Fruit fly (Drosophila melanogaster) whole organism, embryonic: ENCODE measurements around the gene aph-1.

Source experiments
- Antp ChIP-seq: fragments of 200-800 bp; sonication (Bioruptor generic); optimal IDR thresholded peaks from 3 replicates; lab custom pipeline; 2016; ENCODE audit warnings: missing biosample characterization, missing genetic modification characterization
- Blimp-1 ChIP-seq: fragments of 200-800 bp; sonication (Bioruptor generic); optimal IDR thresholded peaks from 3 replicates; lab custom pipeline; 2018; ENCODE audit warnings: missing biosample characterization, missing genetic modification characterization, mild to moderate bottlenecking, moderate library complexity, missing genetic modification reagents
- CG10366 ChIP-seq: fragments of 200-800 bp; sonication (Bioruptor generic); IDR thresholded peaks from 2 replicates; pipeline ENCODE4 v1.3.6; 2022; ENCODE audit warnings: missing biosample characterization, missing genetic modification characterization
- CG10959 ChIP-seq: fragments of 200-800 bp; sonication (Bioruptor generic); IDR thresholded peaks from 2 replicates; pipeline ENCODE4 v1.3.6; 2022; ENCODE audit warnings: missing biosample characterization, missing genetic modification characterization
- CG11695 ChIP-seq: fragments of 200-800 bp; sonication (Bioruptor generic); IDR thresholded peaks from 3 replicates; pipeline ENCODE4 v1.3.6; 2022; ENCODE audit warnings: missing biosample characterization, missing genetic modification characterization
- CG13123 ChIP-seq: fragments of 200-800 bp; sonication (Bioruptor generic); optimal IDR thresholded peaks from 2 replicates; lab custom pipeline; 2016; ENCODE audit warnings: missing biosample characterization, missing genetic modification characterization
- CG13775 ChIP-seq: fragments of 200-800 bp; sonication (Bioruptor generic); optimal IDR thresholded peaks from 3 replicates; lab custom pipeline; 2017; ENCODE audit warnings: missing biosample characterization, mild to moderate bottlenecking, missing genetic modification characterization
- CG16815 ChIP-seq: fragments of 200-800 bp; sonication (Bioruptor generic); optimal IDR thresholded peaks from 3 replicates; lab custom pipeline; 2017; ENCODE audit warnings: missing biosample characterization, mild to moderate bottlenecking, missing genetic modification characterization
- CG16863 ChIP-seq: fragments of 200-800 bp; sonication (Bioruptor generic); optimal IDR thresholded peaks from 3 replicates; lab custom pipeline; 2016; ENCODE audit warnings: missing biosample characterization, missing genetic modification characterization
- CG18262 ChIP-seq: fragments of 200-800 bp; optimal IDR thresholded peaks from 3 replicates; lab custom pipeline; 2019; ENCODE audit warnings: missing biosample characterization, mild to moderate bottlenecking, missing genetic modification characterization, moderate library complexity
- CG3407 ChIP-seq: fragments of 200-800 bp; sonication (Bioruptor generic); optimal IDR thresholded peaks from 2 replicates; lab custom pipeline; 2018; ENCODE audit warnings: missing biosample characterization, mild to moderate bottlenecking, missing genetic modification characterization
- CG6765 ChIP-seq: fragments of 200-800 bp; sonication (Bioruptor generic); optimal IDR thresholded peaks from 3 replicates; lab custom pipeline; 2017; ENCODE audit warnings: missing biosample characterization, mild to moderate bottlenecking, missing genetic modification characterization
- CG7372 ChIP-seq: fragments of 200-800 bp; sonication (Bioruptor generic); IDR thresholded peaks from 2 replicates; pipeline ENCODE4 v1.3.6; 2022; ENCODE audit warnings: missing biosample characterization, missing genetic modification characterization
- CrebB ChIP-seq: fragments of 200-800 bp; sonication (Bioruptor generic); optimal IDR thresholded peaks from 3 replicates; lab custom pipeline; 2018; ENCODE audit warnings: missing biosample characterization, mild to moderate bottlenecking, missing genetic modification characterization
- Deaf1 ChIP-seq: fragments of 200-800 bp; optimal IDR thresholded peaks from 3 replicates; lab custom pipeline; 2019; ENCODE audit warnings: missing biosample characterization, mild to moderate bottlenecking, missing genetic modification characterization, moderate library complexity
- Dip3 ChIP-seq: fragments of 200-800 bp; sonication (Bioruptor generic); optimal IDR thresholded peaks from 3 replicates; lab custom pipeline; 2016; ENCODE audit warnings: missing biosample characterization, missing genetic modification characterization
- Dp ChIP-seq: fragments of 200-800 bp; sonication (Bioruptor generic); optimal IDR thresholded peaks from 2 replicates; lab custom pipeline; 2018; ENCODE audit warnings: missing biosample characterization, mild to moderate bottlenecking, missing genetic modification characterization, moderate library complexity
- Dref ChIP-seq: fragments of 200-800 bp; sonication (Bioruptor generic); IDR thresholded peaks from 2 replicates; pipeline ENCODE4 v1.3.6; 2022; ENCODE audit warnings: missing biosample characterization, missing genetic modification characterization
- Drgx ChIP-seq: fragments of 200-800 bp; sonication (Bioruptor generic); IDR thresholded peaks from 2 replicates; pipeline ENCODE4 v1.3.6; 2022; ENCODE audit warnings: missing biosample characterization, missing genetic modification characterization
- Gug ChIP-seq: fragments of 200-800 bp; sonication (Bioruptor generic); IDR thresholded peaks from 4 replicates; pipeline ENCODE4 v1.3.6; 2022; ENCODE audit warnings: missing biosample characterization, missing genetic modification characterization
- Hr78 ChIP-seq, 2 experiments: fragments of 200-800 bp in 1 of 2; fragments of >200 bp in 1 of 2; sonication (Bioruptor generic) in 1 of 2; optimal IDR thresholded peaks; 2 replicates each; lab custom pipeline; 2017 to 2019; ENCODE audit warnings: missing biosample characterization in 2 of 2, missing genetic modification characterization in 2 of 2, mild to moderate bottlenecking in 1 of 2, moderate library complexity in 1 of 2
- Lim3 ChIP-seq: fragments of 200-800 bp; sonication (Bioruptor generic); IDR thresholded peaks from 2 replicates; pipeline ENCODE4 v1.3.6; 2022; ENCODE audit warnings: missing biosample characterization, missing genetic modification characterization
- MBD-R2 ChIP-seq: fragments of 200-800 bp; sonication (Bioruptor generic); IDR thresholded peaks from 2 replicates; pipeline ENCODE4 v1.3.6; 2022; ENCODE audit warnings: missing biosample characterization, missing genetic modification characterization
- MESR4 ChIP-seq: fragments of 200-800 bp; sonication (Bioruptor generic); optimal IDR thresholded peaks from 2 replicates; lab custom pipeline; 2018; ENCODE audit warnings: missing biosample characterization, mild to moderate bottlenecking, missing genetic modification characterization, moderate library complexity
- Max ChIP-seq: fragments of 200-800 bp; sonication (Bioruptor generic); optimal IDR thresholded peaks from 2 replicates; lab custom pipeline; 2016; ENCODE audit warnings: missing biosample characterization, mild to moderate bottlenecking, missing genetic modification characterization
- Mes4 ChIP-seq: fragments of 200-800 bp; sonication (Bioruptor generic); optimal IDR thresholded peaks from 2 replicates; lab custom pipeline; 2016; ENCODE audit warnings: missing biosample characterization, missing genetic modification characterization
- NFAT ChIP-seq: fragments of 200-800 bp; sonication (Bioruptor generic); IDR thresholded peaks from 2 replicates; pipeline ENCODE4 v1.3.6; 2022; ENCODE audit warnings: missing biosample characterization, missing genetic modification characterization
- Nf-YA ChIP-seq: fragments of 200-800 bp; sonication (Bioruptor generic); IDR thresholded peaks from 2 replicates; pipeline ENCODE4 v1.3.6; 2022; ENCODE audit warnings: missing biosample characterization, missing genetic modification characterization
- PHDP ChIP-seq: fragments of 200-800 bp; sonication (Bioruptor generic); optimal IDR thresholded peaks from 3 replicates; lab custom pipeline; 2018; ENCODE audit warnings: missing biosample characterization, mild to moderate bottlenecking, missing genetic modification characterization, moderate library complexity
- Ravus ChIP-seq: fragments of 200-800 bp; sonication (Bioruptor generic); IDR thresholded peaks from 2 replicates; pipeline ENCODE4 v1.3.6; 2022; ENCODE audit warnings: missing biosample characterization, missing genetic modification characterization
- Sox100B ChIP-seq: fragments of 200-800 bp; sonication (Bioruptor generic); optimal IDR thresholded peaks from 3 replicates; lab custom pipeline; 2018; ENCODE audit warnings: missing biosample characterization, mild to moderate bottlenecking, missing genetic modification characterization
- Xbp1 ChIP-seq: fragments of 200-800 bp; sonication (Bioruptor generic); optimal IDR thresholded peaks from 3 replicates; lab custom pipeline; 2016; ENCODE audit warnings: missing biosample characterization, mild to moderate bottlenecking, missing genetic modification characterization
- ara ChIP-seq: fragments of 200-800 bp; sonication (Bioruptor generic); IDR thresholded peaks from 2 replicates; pipeline ENCODE4 v1.3.6; 2022; ENCODE audit warnings: missing biosample characterization, missing genetic modification characterization
- cato ChIP-seq: fragments of 200-800 bp; sonication (Bioruptor generic); optimal IDR thresholded peaks from 2 replicates; lab custom pipeline; 2016; ENCODE audit warnings: missing biosample characterization, missing genetic modification characterization, borderline replicate concordance
- crol ChIP-seq: fragments of 200-800 bp; sonication (Bioruptor generic); IDR thresholded peaks from 2 replicates; pipeline ENCODE4 v1.3.6; 2022; ENCODE audit warnings: missing biosample characterization, missing genetic modification characterization
- dm ChIP-seq: fragments of 200-800 bp; sonication (Bioruptor generic); optimal IDR thresholded peaks from 3 replicates; lab custom pipeline; 2016; ENCODE audit warnings: missing biosample characterization, missing genetic modification characterization
- fd102C ChIP-seq: fragments of 200-800 bp; sonication (Bioruptor generic); optimal IDR thresholded peaks from 2 replicates; lab custom pipeline; 2018; ENCODE audit warnings: missing biosample characterization, mild to moderate bottlenecking, missing genetic modification characterization, moderate library complexity
- fd96Cb ChIP-seq: fragments of 200-800 bp; sonication (Bioruptor generic); optimal IDR thresholded peaks from 2 replicates; lab custom pipeline; 2018; ENCODE audit warnings: missing biosample characterization, mild to moderate bottlenecking, missing genetic modification characterization, moderate library complexity
- gsb ChIP-seq: fragments of 200-800 bp; sonication (Bioruptor generic); IDR thresholded peaks from 2 replicates; pipeline ENCODE4 v1.3.6; 2022; ENCODE audit warnings: missing biosample characterization, missing genetic modification characterization
- insv ChIP-seq, 2 experiments: fragments of 200-800 bp; sonication (Bioruptor generic); optimal IDR thresholded peaks; 3 replicates each; lab custom pipeline; 2016 to 2018; ENCODE audit warnings: missing biosample characterization in 2 of 2, missing genetic modification characterization in 2 of 2
- jumu ChIP-seq: fragments of 200-800 bp; sonication (Bioruptor generic); optimal IDR thresholded peaks from 3 replicates; lab custom pipeline; 2016; ENCODE audit warnings: missing biosample characterization, missing genetic modification characterization
- kah ChIP-seq: fragments of 200-800 bp; sonication (Bioruptor generic); optimal IDR thresholded peaks from 2 replicates; lab custom pipeline; 2018; ENCODE audit warnings: missing biosample characterization, mild to moderate bottlenecking, missing genetic modification characterization
- otp ChIP-seq: fragments of 200-800 bp; sonication (Bioruptor generic); IDR thresholded peaks from 3 replicates; pipeline ENCODE4, ENCODE4 v1.3.6; 2022; ENCODE audit warnings: missing biosample characterization, missing genetic modification characterization
- pita ChIP-seq: fragments of 200-800 bp; sonication (Bioruptor generic); optimal IDR thresholded peaks from 2 replicates; lab custom pipeline; 2017; ENCODE audit warnings: missing biosample characterization, mild to moderate bottlenecking, missing genetic modification characterization
- pnt ChIP-seq: fragments of 200-800 bp; sonication (Bioruptor generic); optimal IDR thresholded peaks from 3 replicates; lab custom pipeline; 2016; ENCODE audit warnings: missing biosample characterization, missing genetic modification characterization
- scrt ChIP-seq: fragments of 200-800 bp; sonication (Bioruptor generic); optimal IDR thresholded peaks from 2 replicates; lab custom pipeline; 2018; ENCODE audit warnings: missing biosample characterization, mild to moderate bottlenecking, missing genetic modification characterization, moderate library complexity
- sd ChIP-seq: fragments of 200-800 bp; sonication (Bioruptor generic); optimal IDR thresholded peaks from 3 replicates; lab custom pipeline; 2018; ENCODE audit warnings: missing biosample characterization, mild to moderate bottlenecking, missing genetic modification characterization, moderate library complexity
- ttk ChIP-seq: fragments of 200-800 bp; sonication (Bioruptor generic); IDR thresholded peaks from 2 replicates; pipeline ENCODE4 v2.1.2; 2022; ENCODE audit warnings: missing biosample characterization, missing genetic modification characterization
- vfl ChIP-seq: fragments of 200-800 bp; sonication (Bioruptor generic); optimal IDR thresholded peaks from 2 replicates; lab custom pipeline; 2016; ENCODE audit warnings: missing biosample characterization, missing genetic modification characterization
- zfh2 ChIP-seq: fragments of 200-800 bp; sonication (Bioruptor generic); optimal IDR thresholded peaks from 2 replicates; lab custom pipeline; 2016; ENCODE audit warnings: missing biosample characterization, missing genetic modification characterization

The aph-1 gene

dm6 chr2L:2750337-2751084, 15.5 kb upstream of the aph-1 start (continued):
- TF ChIP-seq Drgx (GFP tag; lab: Robert Waterston, UW) (no peak), CrebB (peak; percentile 77), CG11695 (GFP tag; lab: Robert Waterston, UW) (no peak), Gug (GFP tag; lab: Robert Waterston, UW) (peak; percentile 88), sd (tag; lab: Kevin White, UChicago) (peak; percentile 51), CG16815 (GFP tag; lab: Kevin White, UChicago) (peak; percentile 56), zfh2 (GFP tag; lab: Kevin White, UChicago) (peak; percentile 79), PHDP (tag; lab: Kevin White, UChicago) (peak; percentile 80), Lim3 (no peak), pita (GFP tag; lab: Kevin White, UChicago) (no peak), insv (GFP tag; optimal IDR thresholded peaks at IDR 0.05; lab: Kevin White, UChicago) (peak in 1 of 2 experiments; percentile 29), vfl (GFP tag; lab: Kevin White, UChicago) (peak; percentile 57), CG7372 (no peak), Antp (GFP tag; lab: Kevin White, UChicago) (peak; percentile 87), fd102C (GFP tag; lab: Kevin White, UChicago) (no peak), cato (GFP tag; lab: Kevin White, UChicago) (no peak), Dref (GFP tag; lab: Robert Waterston, UW) (no peak), Ravus (GFP tag; lab: Robert Waterston, UW) (no peak), CG16863 (GFP tag; lab: Kevin White, UChicago) (peak; percentile 51), Mes4 (GFP tag; lab: Kevin White, UChicago) (peak; percentile 74), Hr78 (GFP tag; optimal IDR thresholded peaks at IDR 0.05; lab: Kevin White, UChicago) (peak in 1 of 2 experiments; percentile 49), Sox100B (peak; percentile 81), Dip3 (peak; percentile 81), CG13123 (GFP tag; lab: Kevin White, UChicago) (peak; percentile 5), otp (GFP tag; lab: Robert Waterston, UW) (no peak), Nf-YA (GFP tag; lab: Robert Waterston, UW) (no peak), CG18262 (tag; lab: Kevin White, UChicago) (peak; percentile 83), CG10366 (GFP tag; lab: Robert Waterston, UW) (no peak), CG13775 (GFP tag; lab: Kevin White, UChicago) (peak; percentile 45), ttk (no peak), CG6765 (GFP tag; lab: Kevin White, UChicago) (peak; percentile 68), MBD-R2 (GFP tag; lab: Robert Waterston, UW) (no peak), CG10959 (GFP tag; lab: Robert Waterston, UW) (no peak), CG3407 (GFP tag; lab: Kevin White, UChicago) (peak; percentile 42), crol (no peak), dm (GFP tag; lab: Kevin White, UChicago) (peak; percentile 44), Dp (GFP tag; lab: Kevin White, UChicago) (peak; percentile 0), pnt (GFP tag; lab: Kevin White, UChicago) (peak; percentile 70), jumu (GFP tag; lab: Kevin White, UChicago) (peak; percentile 76), NFAT (GFP tag; lab: Robert Waterston, UW) (no peak), fd96Cb (tag; lab: Kevin White, UChicago) (peak; percentile 74), Max (peak; percentile 50), Blimp-1 (peak; percentile 72), kah (peak; percentile 2), Deaf1 (tag; lab: Kevin White, UChicago) (peak; percentile 86), MESR4 (GFP tag; lab: Kevin White, UChicago) (peak; percentile 12), scrt (GFP tag; lab: Kevin White, UChicago) (peak; percentile 78), ara (GFP tag; lab: Robert Waterston, UW) (no peak), gsb (GFP tag; lab: Robert Waterston, UW) (no peak), Xbp1 (peak; percentile 74)
